Worm (Caenorhabditis elegans): ENCODE data around the gene tsp-11.

The tsp-11 gene

DNA sequence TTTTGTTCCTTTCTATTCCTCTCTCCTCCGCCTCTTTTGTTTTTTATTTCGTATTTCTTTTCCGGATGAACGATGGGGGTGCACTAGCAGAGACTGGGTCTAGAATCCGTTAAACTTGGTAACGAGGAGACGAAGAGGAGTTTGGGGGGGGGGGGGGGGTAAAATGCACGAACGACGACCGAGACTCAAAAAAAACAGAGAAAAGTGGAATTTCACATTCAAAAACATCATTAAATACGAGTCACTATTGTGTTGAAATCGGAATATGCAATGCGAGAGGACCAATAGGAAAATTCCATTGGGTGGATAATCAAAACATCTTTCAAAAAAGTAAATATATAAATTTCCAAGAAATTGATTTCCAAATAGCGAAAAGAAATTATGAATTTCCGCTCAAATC, 8.7 kb upstream of the tsp-11 start, which contains the start of gene B0563.7:
B0563.7 (minus strand) TSS at position 101 of the 400 bp plus-strand sequence.
- TF ChIP-seq tbx-11 (GFP tag; IDR thresholded peaks at IDR 0.05) = no peak
- TF ChIP-seq hmbx-1 (tag; optimal IDR thresholded peaks at IDR 0.05) = no peak
- no peak for TF ChIP-seq hmg-4 (GFP tag; optimal IDR thresholded peaks at IDR 0.05)
- no peak for TF ChIP-seq flt-1 (GFP tag; IDR thresholded peaks at IDR 0.05)
- TF ChIP-seq pes-1 (GFP tag; IDR thresholded peaks at IDR 0.05) = no peak
- TF ChIP-seq sea-1 (GFP tag; conservative IDR thresholded peaks at IDR 0.05) = no peak

- no peak for TF ChIP-seq scrt-1 (GFP tag; IDR thresholded peaks at IDR 0.05)
- no peak for TF ChIP-seq ceh-13 (GFP tag; optimal IDR thresholded peaks at IDR 0.05)
- TF ChIP-seq tra-4 (tag; optimal IDR thresholded peaks at IDR 0.05) = no peak
- TF ChIP-seq hnd-1 (tag; optimal IDR thresholded peaks at IDR 0.05) = no peak
- TF ChIP-seq sea-1 (GFP tag; conservative IDR thresholded peaks at IDR 0.05) = no peak
- TF ChIP-seq tbx-11 (GFP tag; IDR thresholded peaks at IDR 0.05) = no peak
- no peak for TF ChIP-seq ama-1 (optimal IDR thresholded peaks at IDR 0.05)
- no peak for TF ChIP-seq F13C5.2 (tag; optimal IDR thresholded peaks at IDR 0.05)
- TF ChIP-seq ets-7 (tag; optimal IDR thresholded peaks at IDR 0.05) = no peak
These were observed 7.2 kb upstream of the tsp-11 start for ce11 chrX:9155751-9156150.

DNA sequence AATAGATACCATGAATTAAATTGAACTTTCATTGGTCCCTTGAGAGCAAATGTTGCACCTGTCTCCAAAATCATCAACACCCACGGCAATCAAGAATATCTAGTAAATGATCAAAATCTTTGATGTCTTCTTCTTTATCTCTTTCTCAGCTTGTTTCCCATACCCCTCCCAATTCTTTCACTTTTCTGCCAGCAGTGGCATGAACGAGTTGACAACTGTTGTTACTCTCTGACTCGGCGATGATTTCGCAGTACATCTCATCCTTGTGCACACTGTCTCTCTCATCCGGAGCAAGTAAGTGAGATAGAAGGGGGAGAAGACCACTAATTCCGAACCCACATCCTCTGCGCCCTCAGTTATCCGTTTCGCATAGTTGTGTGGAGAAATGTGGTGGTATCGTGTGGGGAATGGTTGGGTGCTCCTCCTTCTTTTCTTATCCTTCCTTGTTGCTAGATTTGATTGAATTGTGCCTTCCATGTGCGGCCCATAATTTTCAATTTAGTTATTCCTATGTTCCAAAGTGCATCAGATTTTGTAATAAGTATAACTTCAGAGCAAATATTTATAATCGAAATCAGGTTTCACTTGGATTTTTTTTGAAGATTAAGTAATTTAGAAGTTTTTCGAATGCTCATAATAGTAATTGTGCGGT, 1.6 kb upstream of the tsp-11 start:
- no peak for TF ChIP-seq F13C5.2 (tag; optimal IDR thresholded peaks at IDR 0.05)
- no peak for TF ChIP-seq tbx-37 (GFP tag; conservative IDR thresholded peaks at IDR 0.05)
- TF ChIP-seq aly-1 (tag; optimal IDR thresholded peaks at IDR 0.05) = no peak
- no peak for TF ChIP-seq pes-1 (GFP tag; IDR thresholded peaks at IDR 0.05)
- TF ChIP-seq ceh-13 (GFP tag; optimal IDR thresholded peaks at IDR 0.05) = no peak
- no peak for TF ChIP-seq ama-1 (optimal IDR thresholded peaks at IDR 0.05)
- no peak for TF ChIP-seq flt-1 (GFP tag; IDR thresholded peaks at IDR 0.05)
- TF ChIP-seq scrt-1 (GFP tag; IDR thresholded peaks at IDR 0.05) = no peak
- TF ChIP-seq ets-7 (tag; optimal IDR thresholded peaks at IDR 0.05) = no peak
- TF ChIP-seq hmg-4 (GFP tag; optimal IDR thresholded peaks at IDR 0.05) = no peak
- no peak for TF ChIP-seq tra-4 (tag; optimal IDR thresholded peaks at IDR 0.05)
- TF ChIP-seq tbx-11 (GFP tag; IDR thresholded peaks at IDR 0.05) = no peak

DNA sequence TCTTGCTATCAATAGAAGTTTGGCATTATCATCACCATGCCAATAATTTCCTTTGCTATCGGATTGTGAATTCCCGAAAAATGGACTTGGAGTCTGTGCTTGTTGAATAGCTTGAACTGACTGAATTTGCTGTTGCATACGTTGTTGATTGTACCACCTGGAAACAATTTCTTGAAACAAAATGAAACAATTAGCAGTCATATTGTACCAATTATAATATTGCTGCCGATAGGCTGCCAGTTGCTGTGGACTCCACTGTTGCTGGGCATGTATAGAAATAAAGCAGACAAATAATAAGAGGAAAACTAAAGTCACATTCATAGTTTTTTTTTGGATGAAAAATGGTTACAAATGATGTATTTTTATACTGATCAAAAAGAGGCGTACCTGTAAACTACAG, 4.0 kb downstream of the tsp-11 start, which contains the start of gene B0563.10:
B0563.10 (minus strand) TSS at position 325 of the 400 bp plus-strand sequence.
- TF ChIP-seq B0310.2 (tag; optimal IDR thresholded peaks at IDR 0.05) (no peak), tra-4 (tag; optimal IDR thresholded peaks at IDR 0.05) (no peak), ets-7 (tag; optimal IDR thresholded peaks at IDR 0.05) (no peak), F13C5.2 (tag; optimal IDR thresholded peaks at IDR 0.05) (no peak), ceh-13 (GFP tag; optimal IDR thresholded peaks at IDR 0.05) (no peak), hnd-1 (tag; optimal IDR thresholded peaks at IDR 0.05) (no peak)

DNA sequence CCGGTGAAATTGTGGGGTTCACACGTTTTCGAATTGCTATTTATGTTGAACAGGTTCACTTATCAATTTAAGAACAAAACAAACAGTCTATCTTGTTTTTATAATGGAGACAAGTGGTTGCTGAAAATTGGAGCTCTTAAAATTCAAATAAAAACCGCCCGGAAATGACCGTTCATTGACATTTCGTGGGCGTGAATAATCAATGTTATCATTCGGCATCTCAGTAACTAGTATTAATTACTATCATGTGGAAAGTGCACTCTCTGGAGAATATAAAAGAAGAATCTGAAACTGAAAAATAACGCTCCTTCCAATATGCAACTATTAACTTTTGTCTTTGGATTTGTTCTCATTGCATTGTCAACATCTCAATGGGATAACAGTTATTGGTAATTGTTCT, 5.3 kb downstream of the tsp-11 start, which contains the start of gene B0563.9:
B0563.9 (plus strand) TSS at position 301 of the 400 bp plus-strand sequence.
- TF ChIP-seq ceh-36 (tag; optimal IDR thresholded peaks at IDR 0.05) (no peak), tra-4 (tag; optimal IDR thresholded peaks at IDR 0.05) (no peak), aly-1 (tag; optimal IDR thresholded peaks at IDR 0.05) (no peak), flt-1 (GFP tag; IDR thresholded peaks at IDR 0.05) (no peak), tbx-37 (GFP tag; conservative IDR thresholded peaks at IDR 0.05) (no peak), ets-7 (tag; optimal IDR thresholded peaks at IDR 0.05) (no peak), sea-1 (GFP tag; conservative IDR thresholded peaks at IDR 0.05) (no peak), scrt-1 (GFP tag; IDR thresholded peaks at IDR 0.05) (no peak), B0310.2 (tag; optimal IDR thresholded peaks at IDR 0.05) (no peak), ceh-13 (GFP tag; optimal IDR thresholded peaks at IDR 0.05) (no peak), hmg-4 (GFP tag; optimal IDR thresholded peaks at IDR 0.05) (no peak), F13C5.2 (tag; optimal IDR thresholded peaks at IDR 0.05) (no peak), pes-1 (GFP tag; IDR thresholded peaks at IDR 0.05) (no peak), hnd-1 (tag; optimal IDR thresholded peaks at IDR 0.05) (no peak), tbx-11 (GFP tag; IDR thresholded peaks at IDR 0.05) (no peak), hmbx-1 (tag; optimal IDR thresholded peaks at IDR 0.05) (no peak)

DNA sequence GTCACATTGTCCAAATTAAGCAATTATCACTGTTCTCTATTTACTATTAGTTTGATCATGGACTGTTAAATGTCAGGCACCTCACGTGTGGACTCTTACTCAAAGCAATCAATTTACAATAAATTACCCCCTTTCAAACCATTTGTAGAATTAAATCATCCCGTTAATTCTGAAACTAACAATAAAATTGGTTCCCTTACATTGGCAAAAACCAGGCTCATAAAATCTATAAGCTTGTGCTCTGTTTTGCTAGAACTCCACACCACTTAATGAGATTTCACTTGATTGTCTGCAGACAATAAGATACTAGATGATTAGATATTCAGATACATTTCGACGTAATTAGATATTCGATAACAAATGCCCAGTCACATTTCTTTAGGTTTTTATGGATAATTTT, 7.1 kb downstream of the tsp-11 start:
- TF ChIP-seq ceh-36 (tag; optimal IDR thresholded peaks at IDR 0.05) = no peak
- TF ChIP-seq ama-1 (optimal IDR thresholded peaks at IDR 0.05) = no peak
- no peak for TF ChIP-seq tbx-11 (GFP tag; IDR thresholded peaks at IDR 0.05)
- no peak for TF ChIP-seq tbx-37 (GFP tag; conservative IDR thresholded peaks at IDR 0.05)
- no peak for TF ChIP-seq pes-1 (GFP tag; IDR thresholded peaks at IDR 0.05)
- TF ChIP-seq F13C5.2 (tag; optimal IDR thresholded peaks at IDR 0.05) = no peak
- no peak for TF ChIP-seq aly-1 (tag; optimal IDR thresholded peaks at IDR 0.05)
- TF ChIP-seq ceh-13 (GFP tag; optimal IDR thresholded peaks at IDR 0.05) = no peak
- no peak for TF ChIP-seq scrt-1 (GFP tag; IDR thresholded peaks at IDR 0.05)
- no peak for TF ChIP-seq flt-1 (GFP tag; IDR thresholded peaks at IDR 0.05)
- TF ChIP-seq ets-7 (tag; optimal IDR thresholded peaks at IDR 0.05) = no peak
- TF ChIP-seq hmbx-1 (tag; optimal IDR thresholded peaks at IDR 0.05) = no peak
- TF ChIP-seq hmg-4 (GFP tag; optimal IDR thresholded peaks at IDR 0.05) = no peak
- TF ChIP-seq B0310.2 (tag; optimal IDR thresholded peaks at IDR 0.05) = no peak

DNA sequence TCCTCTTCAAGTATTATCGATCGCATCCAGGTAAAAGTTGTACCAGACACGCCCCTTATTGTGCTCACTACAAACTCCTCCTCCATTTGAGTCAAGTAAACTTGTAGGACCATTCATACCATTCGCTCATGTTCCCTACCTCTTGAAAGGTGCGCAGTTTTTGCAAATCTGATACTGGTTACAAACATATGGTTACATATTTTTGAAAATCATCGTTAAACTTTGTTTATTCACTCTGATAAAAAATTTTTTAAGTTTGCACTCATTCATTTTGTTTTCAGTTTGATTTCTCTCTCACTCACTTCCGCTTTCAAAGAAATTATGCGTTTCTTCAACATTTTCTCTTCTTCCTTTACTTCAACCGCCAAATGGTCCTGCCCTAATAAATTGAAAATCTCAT, 8.3 kb downstream of the tsp-11 start, which contains the start of gene B0563.1:
B0563.1 (plus strand) TSS at position 301 of the 400 bp plus-strand sequence.
- TF ChIP-seq tbx-11 (GFP tag; IDR thresholded peaks at IDR 0.05) (no peak), hmg-4 (GFP tag; optimal IDR thresholded peaks at IDR 0.05) (no peak)

- TF ChIP-seq ama-1 (optimal IDR thresholded peaks at IDR 0.05) = no peak
- TF ChIP-seq tbx-37 (GFP tag; conservative IDR thresholded peaks at IDR 0.05) = no peak
- no peak for TF ChIP-seq ceh-13 (GFP tag; optimal IDR thresholded peaks at IDR 0.05)
- no peak for TF ChIP-seq hnd-1 (tag; optimal IDR thresholded peaks at IDR 0.05)
- no peak for TF ChIP-seq tbx-11 (GFP tag; IDR thresholded peaks at IDR 0.05)
- no peak for TF ChIP-seq ceh-36 (tag; optimal IDR thresholded peaks at IDR 0.05)
- no peak for TF ChIP-seq hmbx-1 (tag; optimal IDR thresholded peaks at IDR 0.05)
- no peak for TF ChIP-seq scrt-1 (GFP tag; IDR thresholded peaks at IDR 0.05)
- no peak for TF ChIP-seq hmg-4 (GFP tag; optimal IDR thresholded peaks at IDR 0.05)
- TF ChIP-seq B0310.2 (tag; optimal IDR thresholded peaks at IDR 0.05) = no peak
- no peak for TF ChIP-seq ets-7 (tag; optimal IDR thresholded peaks at IDR 0.05)
- no peak for TF ChIP-seq tra-4 (tag; optimal IDR thresholded peaks at IDR 0.05)
- no peak for TF ChIP-seq aly-1 (tag; optimal IDR thresholded peaks at IDR 0.05)
These were observed 9.3 kb downstream of the tsp-11 start, which contains the start of gene B0563.18 for ce11 chrX:9172278-9172677. Gene B0563.18 (plus strand): TSS chrX:9172578.
